Fruit fly (Drosophila melanogaster): Measurements from ENCODE around the gene CG42831.

CG42831 gene

dm6 chr3L:10847790-10848492 lies 33.3 kb downstream of the CG42831 start (continued):
- TF ChIP-seq Lpt (GFP tag; optimal IDR thresholded peaks at IDR 0.05) (no peak), CG11902 (GFP tag; optimal IDR thresholded peaks at IDR 0.05) (no peak), CG6808 (GFP tag; optimal IDR thresholded peaks at IDR 0.05) (peak; percentile 77), CG6276 (GFP tag; optimal IDR thresholded peaks at IDR 0.05) (no peak), lz (GFP tag; optimal IDR thresholded peaks at IDR 0.05) (no peak), esn (GFP tag; optimal IDR thresholded peaks at IDR 0.05) (peak; percentile 11), Smox (GFP tag; optimal IDR thresholded peaks at IDR 0.05) (peak; percentile 12), Hr4 (GFP tag; optimal IDR thresholded peaks at IDR 0.05) (no peak), CG8119 (GFP tag; IDR thresholded peaks at IDR 0.05) (no peak), Hr38 (GFP tag; optimal IDR thresholded peaks at IDR 0.05) (no peak), CG10669 (GFP tag; optimal IDR thresholded peaks at IDR 0.05) (peak; percentile 69), Ets21C (GFP tag; optimal IDR thresholded peaks at IDR 0.05) (no peak), OdsH (GFP tag; optimal IDR thresholded peaks at IDR 0.05) (peak; percentile 41), vri (GFP tag; optimal IDR thresholded peaks at IDR 0.05) (no peak), Blimp-1 (GFP tag; optimal IDR thresholded peaks at IDR 0.05) (no peak), Gug (GFP tag; IDR thresholded peaks at IDR 0.05) (no peak), topi (GFP tag; optimal IDR thresholded peaks at IDR 0.05) (peak; percentile 18), CG34406 (GFP tag; optimal IDR thresholded peaks at IDR 0.05) (peak; percentile 37), CG11762 (GFP tag; optimal IDR thresholded peaks at IDR 0.05; ENCODE audit: insufficient read depth) (no peak), achi (GFP tag; optimal IDR thresholded peaks at IDR 0.05) (peak; percentile 30), Hr39 (GFP tag; optimal IDR thresholded peaks at IDR 0.05) (no peak)

DNA sequence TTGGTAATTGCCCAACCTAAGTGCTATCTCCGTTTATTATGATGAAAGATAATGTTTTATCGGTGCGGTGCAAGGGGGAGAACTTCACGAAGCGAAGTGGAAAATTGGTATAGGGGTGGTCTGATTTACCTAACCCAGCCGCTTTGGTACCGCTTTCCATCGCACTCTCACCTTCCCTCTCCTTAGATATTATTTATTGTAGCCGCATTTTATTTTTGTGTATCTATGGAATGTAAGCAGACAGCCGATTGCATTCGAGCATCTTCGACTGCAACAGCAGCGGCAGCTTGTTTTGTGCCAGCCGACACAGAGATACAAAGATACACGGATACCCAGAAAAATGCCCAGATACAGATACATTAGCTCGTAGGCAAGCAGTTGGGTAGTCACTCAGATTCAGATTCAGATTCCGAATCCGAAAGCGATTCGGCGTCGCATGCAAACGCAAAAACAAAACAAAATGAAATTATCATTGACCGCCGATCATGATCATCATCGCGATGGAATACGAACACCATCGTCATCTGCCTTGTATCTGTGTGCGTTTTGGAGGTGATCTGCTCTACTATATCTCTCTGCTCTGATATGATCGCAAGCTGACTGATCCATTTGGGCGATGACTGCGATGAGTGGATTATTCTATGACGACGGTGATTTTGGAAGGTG lies 34.2 kb downstream of the CG42831 start:
- TF ChIP-seq Eip78C (GFP tag) (peak; percentile 15), ss (GFP tag; optimal IDR thresholded peaks at IDR 0.05) (no peak), dsx (GFP tag; optimal IDR thresholded peaks at IDR 0.05; ENCODE audit: poor library complexity, severe bottlenecking) (peak; percentile 5), svp (GFP tag) (peak; percentile 46), CG32006 (GFP tag; optimal IDR thresholded peaks at IDR 0.05) (no peak), CG6163 (GFP tag; IDR thresholded peaks at IDR 0.05) (0 out of 3 replicates have a peak, but pooled peaks have one; percentile 16)

DNA sequence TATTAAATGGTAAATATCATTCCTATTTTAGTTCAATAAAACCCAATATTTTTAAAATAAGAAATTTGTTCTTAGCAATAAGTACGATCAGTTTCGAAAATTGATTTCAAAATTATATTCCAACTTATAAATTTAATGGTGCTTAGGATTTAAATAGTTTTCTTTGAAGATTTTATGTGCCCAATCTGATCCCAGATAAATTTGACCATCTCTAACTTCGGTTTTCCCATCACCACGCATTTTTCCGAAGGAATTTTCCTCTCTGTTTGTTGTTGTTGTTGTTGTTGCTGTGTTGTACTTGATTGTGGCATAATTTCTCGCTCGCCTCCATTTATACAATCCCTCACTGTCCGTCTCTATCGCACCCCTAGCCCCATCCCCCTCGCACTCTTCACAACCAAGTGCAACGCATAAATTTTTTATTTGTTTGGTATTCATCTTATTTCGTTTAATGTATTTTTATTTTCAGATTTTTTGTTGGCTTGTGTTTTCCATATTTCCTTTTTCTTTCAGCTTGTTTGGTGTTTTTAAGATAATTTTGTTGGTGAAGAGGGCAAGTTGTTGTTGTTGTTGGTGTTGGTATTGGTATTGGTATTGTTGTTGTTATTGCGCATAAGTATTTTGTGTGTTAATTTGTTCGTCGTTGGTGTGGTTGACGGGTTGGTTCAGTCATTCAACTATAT lies 35.1 kb downstream of the CG42831 start:
- TF ChIP-seq CG10669 (GFP tag; optimal IDR thresholded peaks at IDR 0.05) (no peak), fkh (GFP tag; optimal IDR thresholded peaks at IDR 0.05) (peak; percentile 56), CG31627 (GFP tag; optimal IDR thresholded peaks at IDR 0.05) (no peak), CG6808 (GFP tag; optimal IDR thresholded peaks at IDR 0.05) (no peak), acj6 (GFP tag; optimal IDR thresholded peaks at IDR 0.05) (no peak), CG6854 (GFP tag; optimal IDR thresholded peaks at IDR 0.05) (no peak), CG6276 (GFP tag; optimal IDR thresholded peaks at IDR 0.05) (no peak), CG3032 (tag; optimal IDR thresholded peaks at IDR 0.05) (no peak), CG32006 (GFP tag; optimal IDR thresholded peaks at IDR 0.05) (peak; percentile 6), Eip78C (GFP tag) (peak; percentile 58), Ets21C (GFP tag; optimal IDR thresholded peaks at IDR 0.05) (no peak), CG6163 (GFP tag; IDR thresholded peaks at IDR 0.05) (0 out of 3 replicates have a peak, but pooled peaks have one; percentile 24), esn (GFP tag; optimal IDR thresholded peaks at IDR 0.05) (no peak), salr (GFP tag; optimal IDR thresholded peaks at IDR 0.05) (peak in 1 of 2 experiments; percentile 4), CG7368 (GFP tag; optimal IDR thresholded peaks at IDR 0.05) (no peak), CG9139 (GFP tag; optimal IDR thresholded peaks at IDR 0.05) (no peak), CG16779 (tag; optimal IDR thresholded peaks at IDR 0.05) (no peak), eg (GFP tag; IDR thresholded peaks at IDR 0.05) (0 out of 3 replicates have a peak, but pooled peaks have one; percentile 36), svp (GFP tag) (peak; percentile 42), CG4318 (GFP tag; optimal IDR thresholded peaks at IDR 0.05) (no peak), dsx (GFP tag; optimal IDR thresholded peaks at IDR 0.05; ENCODE audit: poor library complexity, severe bottlenecking) (peak; percentile 0), ss (GFP tag; optimal IDR thresholded peaks at IDR 0.05) (no peak), CG8319 (GFP tag; optimal IDR thresholded peaks at IDR 0.05) (no peak), pdm3 (GFP tag; optimal IDR thresholded peaks at IDR 0.05) (peak; percentile 14), net (GFP tag; optimal IDR thresholded peaks at IDR 0.05) (no peak), spab (GFP tag; optimal IDR thresholded peaks at IDR 0.05) (no peak), lz (GFP tag; optimal IDR thresholded peaks at IDR 0.05) (no peak), Gug (GFP tag; IDR thresholded peaks at IDR 0.05) (no peak), Eip75B (GFP tag; optimal IDR thresholded peaks at IDR 0.05) (no peak), CG11902 (GFP tag; optimal IDR thresholded peaks at IDR 0.05) (no peak), Hr4 (GFP tag; optimal IDR thresholded peaks at IDR 0.05) (peak; percentile 7)

All from whole organism, prepupa.